Worm (Caenorhabditis elegans) whole organism, dauer: ENCODE measurements around the gene F59F3.6.

Experiments used
- unc-62 ChIP-seq: sonication (generic microtip); optimal IDR thresholded peaks from 2 replicates; lab custom pipeline; 2017; ENCODE audit warnings: missing biosample characterization, missing genetic modification reagents, missing genetic modification characterization

Gene F59F3.6

ce11 chrX:11014394-11015280 lies 15.6 kb upstream of the F59F3.6 start:
- no peak for TF ChIP-seq unc-62

- TF ChIP-seq unc-62, result no peak
Observed at ce11 chrX:11012337-11012736, 13.3 kb upstream of the F59F3.6 start, which contains the start of gene F58A3.3. TSS of gene F58A3.3 (plus strand) at chrX:11012637.

- no peak for TF ChIP-seq unc-62
Observed at ce11 chrX:11010565-11010964, 11.5 kb upstream of the F59F3.6 start, which contains the start of gene F58A3.4. TSS of gene F58A3.4 (minus strand) at chrX:11010665.

ce11 chrX:11008954-11009353 lies 9.9 kb upstream of the F59F3.6 start, which contains the start of gene ttr-31:
TSS of gene ttr-31 (minus strand) at chrX:11009054.
- no peak for TF ChIP-seq unc-62

ce11 chrX:11008052-11008451 lies 9.0 kb upstream of the F59F3.6 start, which contains the start of gene del-5:
TSS of gene del-5 (minus strand) at chrX:11008181.
- TF ChIP-seq unc-62, result no peak

ce11 chrX:11007393-11007792 lies 8.3 kb upstream of the F59F3.6 start:
- no peak for TF ChIP-seq unc-62

DNA sequence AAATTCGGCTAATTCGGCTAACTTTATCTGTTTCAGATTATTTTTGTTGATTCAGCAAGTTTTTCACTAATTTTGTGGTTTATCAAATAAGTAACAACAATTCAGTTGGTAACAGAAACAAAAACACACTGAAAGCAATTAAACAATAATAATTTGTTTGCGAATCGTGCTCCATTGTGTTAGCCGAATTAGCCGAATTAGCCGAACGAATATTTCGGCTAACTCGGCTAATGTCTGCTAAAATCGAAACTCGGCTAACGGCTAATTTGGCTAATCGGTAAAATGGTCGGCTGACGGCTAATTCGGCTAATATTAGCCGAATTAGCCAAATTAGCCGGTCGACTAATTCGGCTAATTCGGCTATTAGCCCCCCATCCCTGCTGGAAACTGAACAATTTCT lies 4.6 kb upstream of the F59F3.6 start:
- TF ChIP-seq unc-62, result no peak

DNA sequence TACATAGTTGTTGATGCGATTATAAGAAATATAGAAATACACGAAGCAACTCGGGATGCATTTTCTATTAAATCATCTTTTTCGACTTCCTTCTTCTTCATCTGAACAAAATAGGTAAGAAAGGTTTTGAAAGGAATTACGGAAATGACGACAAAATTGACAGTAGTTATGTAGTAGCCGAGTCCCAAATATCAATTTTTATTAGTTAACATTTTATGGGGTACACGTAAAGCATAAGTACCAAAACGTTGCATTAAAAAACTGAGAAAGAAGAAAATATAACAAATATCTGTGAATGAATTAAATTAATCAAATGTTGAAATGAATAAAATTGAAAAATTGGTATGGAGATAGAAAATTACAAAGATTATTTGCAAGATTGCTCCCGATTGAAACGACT lies 2.7 kb upstream of the F59F3.6 start, which contains the start of gene col-177:
Gene col-177, minus strand, starts transcription at position 101 of the 400 bp plus-strand sequence.
- TF ChIP-seq unc-62, result no peak

DNA sequence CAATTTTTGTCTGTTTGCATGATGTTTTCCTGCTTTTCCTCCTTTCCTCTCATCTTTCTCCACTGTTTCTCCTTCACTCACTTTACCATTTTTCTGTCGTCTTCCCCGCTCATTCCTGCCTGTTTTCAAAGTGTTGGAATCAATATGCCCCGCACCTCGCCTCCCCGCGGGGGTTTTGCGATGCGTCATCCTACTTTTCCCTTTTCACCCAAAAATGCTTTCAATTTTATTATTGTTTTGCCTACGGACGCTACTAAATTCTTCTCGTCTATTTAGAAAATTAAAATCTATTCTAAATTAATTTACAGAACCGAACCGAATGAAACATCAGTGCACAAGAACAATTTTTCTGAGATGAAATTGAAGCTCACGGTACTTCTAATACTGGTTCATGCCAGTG lies 6.9 kb downstream of the F59F3.6 start, which contains the start of gene ver-3:
Gene ver-3, plus strand, starts transcription at position 301 of the 400 bp plus-strand sequence.
- TF ChIP-seq unc-62, result no peak

- TF ChIP-seq unc-62, result no peak
Observed at ce11 chrX:10991352-10992172, 7.5 kb downstream of the F59F3.6 start.

DNA sequence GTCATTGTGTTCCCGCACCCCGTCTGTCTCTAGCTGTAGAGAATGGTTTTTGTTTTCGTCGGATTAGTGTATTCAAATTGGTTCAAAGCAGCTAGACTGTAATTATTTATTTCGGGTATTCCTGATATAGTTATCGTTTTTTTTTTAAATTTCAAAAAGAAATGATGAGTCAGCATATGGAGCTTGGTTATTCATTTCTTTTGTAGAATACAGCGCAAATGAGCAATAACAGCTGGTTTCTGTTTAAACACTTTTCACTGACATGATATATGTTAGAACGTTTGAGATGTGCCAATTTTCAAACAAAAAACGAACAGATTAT lies 8.3 kb downstream of the F59F3.6 start:
- no peak for TF ChIP-seq unc-62

- no peak for TF ChIP-seq unc-62
Observed at ce11 chrX:10990159-10990854, 8.8 kb downstream of the F59F3.6 start.

DNA sequence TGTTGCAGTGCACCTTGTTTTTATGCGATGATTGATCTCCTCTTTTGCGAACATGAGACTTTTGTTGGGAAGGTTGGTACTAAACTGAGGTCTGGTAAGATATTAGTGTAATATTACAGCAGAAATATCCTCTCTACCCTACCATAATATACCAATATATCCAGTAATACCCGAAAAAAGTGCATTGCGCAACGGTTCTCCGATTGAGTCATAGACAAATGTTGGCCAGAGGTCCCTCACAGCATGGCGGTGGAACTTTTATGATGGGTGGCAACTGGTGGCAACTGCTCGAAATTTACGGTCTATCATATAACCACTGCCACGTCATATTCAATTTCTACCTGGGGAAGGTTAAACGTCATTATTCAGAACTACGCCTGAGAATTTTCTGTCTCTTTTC lies 9.8 kb downstream of the F59F3.6 start:
- TF ChIP-seq unc-62, result no peak

- no peak for TF ChIP-seq unc-62
Observed at ce11 chrX:10982051-10982450, 17.0 kb downstream of the F59F3.6 start, which contains the start of gene ver-4. TSS of gene ver-4 (plus strand) at chrX:10982351.

DNA sequence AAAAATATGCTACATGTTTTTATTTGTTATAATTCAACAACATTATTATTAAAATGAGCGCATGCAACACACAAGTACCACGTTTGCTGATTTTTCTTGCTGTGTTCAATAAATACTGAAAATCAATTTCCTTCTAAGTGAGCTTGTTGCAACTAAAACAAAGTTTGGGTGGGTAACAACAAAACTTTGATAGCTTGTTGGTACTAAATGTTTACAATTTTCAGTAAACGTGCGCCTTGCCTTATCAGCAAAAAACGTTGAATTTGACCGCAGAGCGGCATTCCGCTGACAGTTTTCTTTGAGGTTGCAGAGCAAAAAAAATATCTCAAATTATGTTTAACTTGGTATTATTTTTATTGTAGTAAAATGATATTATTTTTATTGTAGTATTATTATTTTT lies 17.7 kb downstream of the F59F3.6 start:
- no peak for TF ChIP-seq unc-62

DNA sequence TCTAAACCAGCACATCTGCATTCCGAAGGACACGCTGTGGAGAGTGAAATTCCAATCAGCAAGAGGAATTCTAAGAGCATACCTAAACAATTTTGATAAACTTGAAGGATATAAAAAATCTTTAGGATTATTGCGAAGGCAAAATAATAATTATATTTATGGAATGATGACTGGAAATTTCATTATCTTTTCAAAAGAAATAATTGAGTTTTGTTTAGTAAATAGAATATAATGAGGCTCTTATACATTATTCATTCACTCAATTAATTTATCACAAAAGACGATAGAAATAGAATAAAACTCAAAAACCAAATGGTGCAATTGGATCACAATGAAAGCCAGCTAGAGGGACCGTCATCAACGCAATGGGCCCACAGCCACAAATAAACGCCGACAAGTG lies 19.9 kb downstream of the F59F3.6 start, which contains the start of gene pxn-2:
Gene pxn-2, minus strand, starts transcription at position 101 of the 400 bp plus-strand sequence.
- TF ChIP-seq unc-62, result no peak
